Worm (Caenorhabditis elegans) whole organism, L2 larva: ENCODE measurements around the gene T16H12.3.

Experiments used
- alr-1 ChIP-seq: fragments of 150-350 bp; optimal IDR thresholded peaks from 2 replicates; lab custom pipeline; 2014; ENCODE audit warnings: missing biosample characterization, missing genetic modification characterization
- aly-2 ChIP-seq: fragments of 150-350 bp; optimal IDR thresholded peaks from 2 replicates; lab custom pipeline; 2014; ENCODE audit warnings: missing biosample characterization, missing genetic modification characterization
- ceh-82 ChIP-seq: fragments of 150-350 bp; optimal IDR thresholded peaks from 2 replicates; lab custom pipeline; 2014; ENCODE audit warnings: missing biosample characterization, missing genetic modification characterization
- gmeb-1 ChIP-seq: fragments of 150-350 bp; optimal IDR thresholded peaks from 2 replicates; lab custom pipeline; 2014; ENCODE audit warnings: missing biosample characterization, missing genetic modification characterization
- nhr-12 ChIP-seq: fragments of 150-350 bp; optimal IDR thresholded peaks from 2 replicates; lab custom pipeline; 2014; ENCODE audit warnings: missing biosample characterization, missing genetic modification characterization
- nhr-23 ChIP-seq: fragments of 150-350 bp; optimal IDR thresholded peaks from 2 replicates; lab custom pipeline; 2014; ENCODE audit warnings: missing biosample characterization, missing genetic modification reagents, missing genetic modification characterization
- nhr-25 ChIP-seq: fragments of 150-350 bp; sonication (generic microtip); optimal IDR thresholded peaks from 3 replicates; lab custom pipeline; 2014; ENCODE audit warnings: missing biosample characterization, missing genetic modification characterization
- unc-39 ChIP-seq: fragments of 150-350 bp; optimal IDR thresholded peaks from 2 replicates; lab custom pipeline; 2014; ENCODE audit warnings: missing biosample characterization, missing genetic modification characterization
- unc-62 ChIP-seq: fragments of 150-350 bp; optimal IDR thresholded peaks from 2 replicates; lab custom pipeline; 2014; ENCODE audit warnings: missing biosample characterization, missing genetic modification reagents, missing genetic modification characterization
- ztf-4 ChIP-seq: fragments of 150-350 bp; optimal IDR thresholded peaks from 2 replicates; lab custom pipeline; 2014; ENCODE audit warnings: missing biosample characterization, missing genetic modification characterization

ce11 chrIII:10078784-10079183 is 4.3 kb downstream of the T16H12.3 start:
- TF ChIP-seq gmeb-1 (tag; lab: Kevin White, UChicago), result no peak
- TF ChIP-seq unc-39, result no peak
- no peak for TF ChIP-seq aly-2 (tag; lab: Kevin White, UChicago)
- no peak for TF ChIP-seq ceh-82
- TF ChIP-seq nhr-23 (tag; lab: Kevin White, UChicago), result no peak
- TF ChIP-seq unc-62, result no peak
- no peak for TF ChIP-seq nhr-12 (tag; lab: Kevin White, UChicago)
- TF ChIP-seq nhr-25 (tag; lab: Kevin White, UChicago), result no peak
- no peak for TF ChIP-seq ztf-4 (tag; lab: Kevin White, UChicago)
- no peak for TF ChIP-seq alr-1
